Fruit fly (Drosophila melanogaster) whole organism, pupa: ENCODE results near the gene CG32320.

Experiments
- CG10348 ChIP-seq: fragments of 200-800 bp; sonication (Bioruptor generic); IDR thresholded peaks from 2 replicates; pipeline ENCODE4 v1.3.6; 2022; ENCODE audit warnings: missing biosample characterization, missing genetic modification characterization
- CG12605 ChIP-seq: fragments of 200-800 bp; sonication (Bioruptor generic); IDR thresholded peaks from 2 replicates; pipeline ENCODE4 v1.3.6; 2022; ENCODE audit warnings: missing biosample characterization, missing genetic modification characterization
- CG13204 ChIP-seq: fragments of 200-800 bp; sonication (Bioruptor generic); optimal IDR thresholded peaks from 2 replicates; lab custom pipeline; 2018; ENCODE audit warnings: missing biosample characterization, mild to moderate bottlenecking, missing genetic modification characterization, moderate library complexity
- CG14655 ChIP-seq: fragments of 200-800 bp; sonication (Bioruptor generic); optimal IDR thresholded peaks from 3 replicates; lab custom pipeline; 2017; ENCODE audit warnings: mild to moderate bottlenecking, missing biosample characterization, missing genetic modification reagents, missing genetic modification characterization
- CG15710 ChIP-seq: fragments of 200-800 bp; sonication (Bioruptor generic); optimal IDR thresholded peaks from 2 replicates; lab custom pipeline; 2018; ENCODE audit warnings: missing biosample characterization, mild to moderate bottlenecking, missing genetic modification characterization, moderate library complexity
- CG17806 ChIP-seq: fragments of 200-800 bp; sonication (Bioruptor generic); optimal IDR thresholded peaks from 2 replicates; lab custom pipeline; 2018; ENCODE audit warnings: missing biosample characterization, mild to moderate bottlenecking, missing genetic modification characterization, moderate library complexity
- CG32121 ChIP-seq: fragments of 200-800 bp; sonication (Bioruptor generic); IDR thresholded peaks from 2 replicates; pipeline ENCODE4 v1.3.6; 2022; ENCODE audit warnings: missing biosample characterization, missing genetic modification characterization
- CG34367 ChIP-seq: fragments of 200-800 bp; sonication (Bioruptor generic); optimal IDR thresholded peaks from 2 replicates; lab custom pipeline; 2018; ENCODE audit warnings: missing biosample characterization, mild to moderate bottlenecking, missing genetic modification characterization
- CG4496 ChIP-seq: fragments of 200-800 bp; sonication (Bioruptor generic); IDR thresholded peaks from 3 replicates; pipeline ENCODE4 v1.3.6; 2022; ENCODE audit warnings: missing biosample characterization, missing genetic modification characterization
- CG8159 ChIP-seq: fragments of 200-800 bp; sonication (Bioruptor generic); optimal IDR thresholded peaks from 3 replicates; lab custom pipeline; 2018; ENCODE audit warnings: missing biosample characterization, mild to moderate bottlenecking, missing genetic modification characterization, moderate library complexity
- CG8301 ChIP-seq: fragments of 200-800 bp; sonication (Bioruptor generic); optimal IDR thresholded peaks from 2 replicates; lab custom pipeline; 2018; ENCODE audit warnings: missing biosample characterization, mild to moderate bottlenecking, missing genetic modification characterization
- CG9948 ChIP-seq: fragments of 200-800 bp; sonication (Bioruptor generic); optimal IDR thresholded peaks from 2 replicates; lab custom pipeline; 2018; ENCODE audit warnings: missing biosample characterization, mild to moderate bottlenecking, missing genetic modification characterization, moderate library complexity
- D1 ChIP-seq: fragments of 200-800 bp; sonication (Bioruptor generic); optimal IDR thresholded peaks from 2 replicates; lab custom pipeline; 2018; ENCODE audit warnings: missing biosample characterization, mild to moderate bottlenecking, missing genetic modification characterization, moderate library complexity
- EcR ChIP-seq: fragments of 200-800 bp; sonication (Bioruptor generic); optimal IDR thresholded peaks from 3 replicates; lab custom pipeline; 2019; ENCODE audit warnings: missing biosample characterization, missing genetic modification characterization, mild to moderate bottlenecking, moderate library complexity, missing genetic modification reagents
- Ets98B ChIP-seq: fragments of 200-800 bp; sonication (Bioruptor generic); IDR thresholded peaks from 2 replicates; pipeline ENCODE4 v1.3.6; 2022; ENCODE audit warnings: missing biosample characterization, missing genetic modification characterization
- Pif1A ChIP-seq: fragments of 200-800 bp; sonication (Bioruptor generic); optimal IDR thresholded peaks from 3 replicates; lab custom pipeline; 2016; ENCODE audit warnings: missing biosample characterization, missing genetic modification characterization
- Pif1B ChIP-seq: fragments of 200-800 bp; sonication (Bioruptor generic); optimal IDR thresholded peaks from 3 replicates; lab custom pipeline; 2016; ENCODE audit warnings: missing biosample characterization, missing genetic modification characterization
- Snoo ChIP-seq: fragments of 200-800 bp; sonication (Bioruptor generic); optimal IDR thresholded peaks from 3 replicates; lab custom pipeline; 2017; ENCODE audit warnings: missing biosample characterization, mild to moderate bottlenecking, missing genetic modification characterization, inconsistent platforms
- fd96Ca ChIP-seq: fragments of 200-800 bp; sonication (Bioruptor generic); IDR thresholded peaks from 3 replicates; pipeline ENCODE4 v1.3.6; 2022; ENCODE audit warnings: missing biosample characterization, missing genetic modification characterization
- gl ChIP-seq: fragments of 200-800 bp; sonication (Bioruptor generic); optimal IDR thresholded peaks from 2 replicates; lab custom pipeline; 2018; ENCODE audit warnings: missing biosample characterization, mild to moderate bottlenecking, missing genetic modification characterization
- rn ChIP-seq: fragments of 200-800 bp; sonication (Bioruptor generic); IDR thresholded peaks from 2 replicates; pipeline ENCODE4 v1.3.6; 2022; ENCODE audit warnings: missing biosample characterization, missing genetic modification characterization

CG32320 gene

DNA sequence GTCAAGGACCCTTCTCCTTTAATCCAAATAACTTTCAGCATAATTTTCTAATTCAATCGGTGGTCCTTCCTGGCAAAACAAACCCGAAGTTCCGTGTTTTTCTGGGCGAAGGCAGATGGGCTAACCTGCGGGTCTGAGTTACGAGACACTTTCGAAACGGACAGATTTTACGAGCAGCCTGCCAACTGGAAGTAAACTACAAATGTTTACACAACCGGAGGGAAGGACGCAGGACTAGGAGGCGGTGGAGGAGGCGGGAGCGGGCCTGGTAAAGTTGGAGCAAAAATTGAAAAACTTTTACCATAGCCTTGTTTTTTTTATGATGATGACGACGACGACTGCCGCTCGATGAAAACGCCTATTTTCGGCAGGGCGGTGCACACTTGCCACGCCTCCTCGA, 3.8 kb downstream of the CG32320 start:
- no peak for TF ChIP-seq CG9948 (tag; lab: Kevin White, UChicago)
- TF ChIP-seq, all 21 proteins: peak for 0

DNA sequence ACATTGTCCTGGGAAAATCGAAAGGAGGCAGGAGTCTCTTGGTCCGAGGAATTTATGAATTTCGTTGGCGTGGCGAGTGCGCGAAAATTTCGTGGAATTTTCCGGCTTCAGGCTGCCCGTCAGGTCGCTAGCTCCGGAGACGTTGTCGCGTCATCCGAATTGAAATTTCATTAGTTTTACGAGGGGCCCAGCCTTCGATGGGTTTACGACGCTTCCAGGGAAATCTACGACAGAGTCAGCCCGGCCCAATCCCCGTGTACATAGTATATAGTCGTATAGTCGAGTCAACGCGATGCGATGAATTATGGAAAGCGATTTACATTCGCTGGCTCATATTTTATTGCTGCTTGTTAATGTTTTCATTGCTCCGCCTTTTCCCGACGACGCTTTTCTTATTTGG, 6.2 kb downstream of the CG32320 start:
- TF ChIP-seq CG13204 (GFP tag; lab: Kevin White, UChicago): no peak
- no peak for TF ChIP-seq Pif1B
- TF ChIP-seq CG34367 (tag; lab: Kevin White, UChicago): no peak
- TF ChIP-seq Pif1A (GFP tag; lab: Kevin White, UChicago): no peak
- TF ChIP-seq CG14655 (GFP tag; lab: Kevin White, UChicago): no peak
- no peak for TF ChIP-seq CG12605 (GFP tag; lab: Robert Waterston, UW)

DNA sequence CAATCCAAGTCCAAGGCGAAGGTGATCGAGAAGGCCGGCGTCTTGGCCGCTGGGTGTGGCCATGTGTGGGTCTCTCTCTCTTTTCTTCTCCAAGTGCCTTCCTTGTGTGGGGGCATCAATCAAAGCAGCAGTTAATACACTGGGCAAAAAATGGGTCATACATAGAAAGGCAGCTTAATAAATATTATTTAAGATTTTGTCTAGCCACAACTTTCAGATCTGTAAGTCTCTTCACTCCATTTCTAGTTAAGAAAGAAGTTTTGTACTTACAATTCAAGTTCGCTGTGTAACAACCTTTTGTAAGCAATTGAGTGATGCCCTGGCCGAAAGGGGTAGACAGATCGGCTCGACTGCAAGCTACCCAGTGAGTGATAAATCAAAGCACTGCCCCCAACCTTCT, 9.7 kb downstream of the CG32320 start:
- no peak for TF ChIP-seq CG10348
- no peak for TF ChIP-seq CG12605 (GFP tag; lab: Robert Waterston, UW)
- no peak for TF ChIP-seq EcR (GFP tag; lab: Kevin White, UChicago)
- TF ChIP-seq CG8159 (tag; lab: Kevin White, UChicago): peak; percentile 14
- no peak for TF ChIP-seq gl (tag; lab: Kevin White, UChicago)
- TF ChIP-seq CG32121 (GFP tag; lab: Robert Waterston, UW): no peak
- TF ChIP-seq CG13204 (GFP tag; lab: Kevin White, UChicago): no peak
- TF ChIP-seq CG15710 (tag; lab: Kevin White, UChicago): no peak
- peak; percentile 34 for TF ChIP-seq Snoo (tag; lab: Kevin White, UChicago)
- no peak for TF ChIP-seq rn (GFP tag; lab: Robert Waterston, UW)
- TF ChIP-seq CG14655 (GFP tag; lab: Kevin White, UChicago): peak; percentile 50
- peak; percentile 37 for TF ChIP-seq Pif1A (GFP tag; lab: Kevin White, UChicago)
- TF ChIP-seq CG9948 (tag; lab: Kevin White, UChicago): no peak
- peak; percentile 41 for TF ChIP-seq CG17806
- TF ChIP-seq CG34367 (tag; lab: Kevin White, UChicago): no peak
- peak; percentile 32; the same call in 1 of the 3 replicates for TF ChIP-seq CG4496 (GFP tag; lab: Robert Waterston, UW)
- no peak for TF ChIP-seq Ets98B (GFP tag; lab: Robert Waterston, UW)
- TF ChIP-seq fd96Ca (GFP tag; lab: Robert Waterston, UW): no peak
- peak; percentile 47 for TF ChIP-seq Pif1B
- no peak for TF ChIP-seq CG8301 (tag; lab: Kevin White, UChicago)
- no peak for TF ChIP-seq D1 (tag; lab: Kevin White, UChicago)

DNA sequence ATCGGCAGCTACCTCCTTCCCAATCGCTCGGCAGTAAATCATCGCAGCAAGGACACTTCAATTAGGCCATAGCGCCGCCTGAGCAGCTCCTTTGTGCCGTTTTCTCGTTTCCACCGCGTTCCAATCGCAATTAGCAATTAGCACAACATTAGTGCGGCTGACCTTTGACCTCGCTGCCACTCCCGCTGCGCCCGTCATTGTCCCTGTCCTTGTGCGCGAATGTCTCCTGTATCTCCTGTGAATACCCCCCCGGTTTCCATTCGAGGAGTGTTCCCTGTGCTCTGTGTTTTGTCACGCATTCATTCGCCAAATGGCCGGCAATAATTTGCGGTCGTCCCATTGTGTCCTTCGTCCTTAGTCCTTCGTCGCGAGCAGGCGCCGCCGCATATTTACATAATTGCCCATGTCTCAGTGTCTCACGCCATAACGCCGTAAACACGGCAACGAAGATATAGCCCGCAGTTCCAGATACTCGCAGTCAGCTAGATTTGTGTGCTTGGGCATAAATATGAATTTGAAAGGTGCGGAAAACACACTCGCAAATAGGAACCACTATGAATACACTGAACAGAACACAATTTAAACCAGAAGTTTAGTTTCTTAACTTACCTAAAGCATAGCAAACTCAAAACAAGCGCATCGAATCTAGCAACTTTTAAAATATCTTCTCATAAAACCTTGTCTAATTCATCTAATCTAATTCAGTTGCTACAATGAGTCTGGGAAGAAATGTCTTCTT, 12.2 kb downstream of the CG32320 start, which contains the start of gene CG9168:
Gene CG9168 (plus strand): TSS at position 689 of the 739 bp plus-strand sequence.
- TF ChIP-seq fd96Ca (GFP tag; lab: Robert Waterston, UW) (no peak), CG12605 (GFP tag; lab: Robert Waterston, UW) (no peak), CG14655 (GFP tag; lab: Kevin White, UChicago) (no peak)
- TF ChIP-seq, all 21 proteins: peak for 0

DNA sequence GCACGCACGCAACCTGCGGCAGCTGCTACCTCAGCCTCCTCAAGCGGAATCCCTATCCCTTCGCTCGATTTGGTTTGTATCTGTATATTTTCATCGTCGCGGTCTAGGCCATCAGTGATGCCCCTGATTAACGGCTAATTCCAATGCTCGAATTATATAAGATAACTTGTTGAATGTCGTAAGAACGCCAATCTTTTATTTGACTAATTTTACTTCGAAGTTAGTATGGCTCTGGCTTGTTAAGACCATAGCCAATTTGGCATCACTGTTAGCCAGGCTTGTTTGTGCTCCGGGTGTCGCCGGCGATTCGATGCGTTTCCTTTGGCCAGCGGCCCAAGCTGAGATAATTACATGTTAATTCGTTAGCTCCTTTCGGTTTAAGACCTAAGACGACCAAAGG, 15.6 kb downstream of the CG32320 start:
- TF ChIP-seq CG12605 (GFP tag; lab: Robert Waterston, UW) (peak; percentile 33; the same call in 1 of the 2 replicates), CG4496 (GFP tag; lab: Robert Waterston, UW) (peak; percentile 79; the same call in 2 of the 3 replicates), CG34367 (tag; lab: Kevin White, UChicago) (peak; percentile 76), CG17806 (no peak), Ets98B (GFP tag; lab: Robert Waterston, UW) (no peak), D1 (tag; lab: Kevin White, UChicago) (no peak), CG32121 (GFP tag; lab: Robert Waterston, UW) (no peak), CG10348 (no peak), gl (tag; lab: Kevin White, UChicago) (peak; percentile 67), CG13204 (GFP tag; lab: Kevin White, UChicago) (peak; percentile 45), Pif1B (peak; percentile 17), EcR (GFP tag; lab: Kevin White, UChicago) (no peak), rn (GFP tag; lab: Robert Waterston, UW) (no peak), Snoo (tag; lab: Kevin White, UChicago) (no peak), CG8301 (tag; lab: Kevin White, UChicago) (no peak), CG15710 (tag; lab: Kevin White, UChicago) (peak; percentile 74), CG8159 (tag; lab: Kevin White, UChicago) (no peak), fd96Ca (GFP tag; lab: Robert Waterston, UW) (peak; percentile 53; the same call in 2 of the 3 replicates), CG9948 (tag; lab: Kevin White, UChicago) (peak; percentile 64), CG14655 (GFP tag; lab: Kevin White, UChicago) (no peak), Pif1A (GFP tag; lab: Kevin White, UChicago) (peak; percentile 43)
- TF ChIP-seq, all 21 proteins: peak for 10

DNA sequence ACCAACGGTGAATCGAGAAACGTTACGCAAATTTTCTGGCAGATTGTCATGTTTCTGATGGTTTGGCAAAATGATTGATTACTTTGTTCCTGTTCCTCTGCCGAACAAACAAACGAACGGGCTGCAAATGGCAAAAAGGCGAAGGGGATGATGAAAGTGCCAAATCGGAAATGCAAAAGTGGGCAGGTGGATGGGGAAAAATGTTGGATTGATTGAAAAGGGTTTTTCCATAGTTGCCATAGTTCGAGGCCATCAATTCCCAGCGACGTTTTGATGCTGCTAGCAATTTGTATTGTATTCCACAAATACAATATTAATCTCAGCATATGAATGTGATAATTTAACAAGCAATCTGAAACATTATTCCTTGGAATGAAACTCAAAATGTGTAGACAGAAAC, 17.5 kb downstream of the CG32320 start, which contains the start of gene FucTD:
Gene FucTD (plus strand): TSS at position 301 of the 400 bp plus-strand sequence.
- TF ChIP-seq CG4496 (GFP tag; lab: Robert Waterston, UW) (no peak), fd96Ca (GFP tag; lab: Robert Waterston, UW) (no peak), CG8159 (tag; lab: Kevin White, UChicago) (no peak), rn (GFP tag; lab: Robert Waterston, UW) (no peak), Snoo (tag; lab: Kevin White, UChicago) (no peak), Ets98B (GFP tag; lab: Robert Waterston, UW) (no peak), D1 (tag; lab: Kevin White, UChicago) (no peak), CG32121 (GFP tag; lab: Robert Waterston, UW) (no peak), CG14655 (GFP tag; lab: Kevin White, UChicago) (no peak), CG17806 (no peak), gl (tag; lab: Kevin White, UChicago) (no peak), Pif1B (no peak), CG9948 (tag; lab: Kevin White, UChicago) (no peak), CG8301 (tag; lab: Kevin White, UChicago) (no peak), EcR (GFP tag; lab: Kevin White, UChicago) (no peak), CG10348 (no peak), CG15710 (tag; lab: Kevin White, UChicago) (no peak)
